Fruit fly (Drosophila melanogaster) whole organism, embryonic: Measurements from ENCODE around the gene LpR1.

Experiments used
- CG10267 ChIP-seq: fragments of 200-800 bp; sonication (Bioruptor generic); optimal IDR thresholded peaks from 2 replicates; lab custom pipeline; 2018; ENCODE audit warnings: missing biosample characterization, mild to moderate bottlenecking, missing genetic modification characterization, moderate library complexity
- CG10321 ChIP-seq: fragments of 200-800 bp; sonication (Bioruptor generic); IDR thresholded peaks from 2 replicates; pipeline ENCODE4 v1.3.6; 2022; ENCODE audit warnings: missing biosample characterization, missing genetic modification characterization
- CG13775 ChIP-seq: fragments of 200-800 bp; sonication (Bioruptor generic); optimal IDR thresholded peaks from 3 replicates; lab custom pipeline; 2017; ENCODE audit warnings: missing biosample characterization, mild to moderate bottlenecking, missing genetic modification characterization
- CG17328 ChIP-seq: fragments of 200-800 bp; sonication (Bioruptor generic); IDR thresholded peaks from 2 replicates; pipeline ENCODE4 v1.3.6; 2022; ENCODE audit warnings: missing biosample characterization, missing genetic modification characterization
- CG17359 ChIP-seq: fragments of 200-800 bp; sonication (Bioruptor generic); optimal IDR thresholded peaks from 3 replicates; lab custom pipeline; 2018; ENCODE audit warnings: missing biosample characterization, mild to moderate bottlenecking, missing genetic modification characterization, moderate library complexity
- CG17612 ChIP-seq: fragments of 200-800 bp; sonication (Bioruptor generic); IDR thresholded peaks from 2 replicates; pipeline ENCODE4 v1.3.6; 2022; ENCODE audit warnings: missing biosample characterization, missing genetic modification characterization
- CG18476 ChIP-seq: fragments of 200-800 bp; sonication (Bioruptor generic); optimal IDR thresholded peaks from 2 replicates; lab custom pipeline; 2016; ENCODE audit warnings: missing biosample characterization, mild to moderate bottlenecking, missing genetic modification characterization
- CG42726 ChIP-seq: fragments of 200-800 bp; sonication (Bioruptor generic); IDR thresholded peaks from 2 replicates; pipeline ENCODE4 v1.3.6; 2022; ENCODE audit warnings: missing biosample characterization, missing genetic modification characterization; ENCODE audit not compliant: partially characterized antibody
- CG4282 ChIP-seq: fragments of 200-800 bp; sonication (Bioruptor generic); optimal IDR thresholded peaks from 2 replicates; lab custom pipeline; 2016; ENCODE audit warnings: missing biosample characterization, missing genetic modification characterization
- CG4404 ChIP-seq: fragments of 200-800 bp; sonication (Bioruptor generic); IDR thresholded peaks from 2 replicates; pipeline ENCODE4 v1.3.6; 2022; ENCODE audit warnings: missing biosample characterization, missing genetic modification characterization
- Dll ChIP-seq: fragments of 200-800 bp; sonication (Bioruptor generic); IDR thresholded peaks from 4 replicates; pipeline ENCODE4 v1.3.6; 2022; ENCODE audit warnings: missing biosample characterization, missing genetic modification characterization; ENCODE audit not compliant: partially characterized antibody
- Dref ChIP-seq: fragments of 200-800 bp; sonication (Bioruptor generic); IDR thresholded peaks from 2 replicates; pipeline ENCODE4 v1.3.6; 2022; ENCODE audit warnings: missing biosample characterization, missing genetic modification characterization
- Eip74EF ChIP-seq, 2 experiments: fragments of 200-800 bp in 1 of 2; fragments of >200 bp in 1 of 2; sonication (Bioruptor generic) in 1 of 2; optimal IDR thresholded peaks; 2 replicates each; lab custom pipeline; 2017 to 2019; ENCODE audit warnings: missing biosample characterization in 2 of 2, missing genetic modification characterization in 2 of 2, mild to moderate bottlenecking in 1 of 2, moderate library complexity in 1 of 2
- Elba2 ChIP-seq: fragments of 200-800 bp; sonication (Bioruptor generic); optimal IDR thresholded peaks from 3 replicates; lab custom pipeline; 2016; ENCODE audit warnings: missing biosample characterization, missing genetic modification characterization
- HmgZ ChIP-seq: fragments of 200-800 bp; sonication (Bioruptor generic); optimal IDR thresholded peaks from 2 replicates; lab custom pipeline; 2018; ENCODE audit warnings: missing biosample characterization, mild to moderate bottlenecking, missing genetic modification characterization
- Hr3 ChIP-seq: fragments of 200-800 bp; sonication (Bioruptor generic); optimal IDR thresholded peaks from 3 replicates; lab custom pipeline; 2016; ENCODE audit warnings: missing biosample characterization, missing genetic modification characterization
- Hr51 ChIP-seq, 2 experiments: fragments of 200-800 bp; sonication (Bioruptor generic); optimal IDR thresholded peaks; 2 replicates in 1 of 2; 3 replicates in 1 of 2; lab custom pipeline; 2016 to 2018; ENCODE audit warnings: missing biosample characterization in 2 of 2, missing genetic modification characterization in 2 of 2, mild to moderate bottlenecking in 1 of 2, moderate library complexity in 1 of 2
- Hsf ChIP-seq: fragments of 200-800 bp; sonication (Bioruptor generic); optimal IDR thresholded peaks from 3 replicates; lab custom pipeline; 2016; ENCODE audit warnings: missing biosample characterization, missing genetic modification characterization
- Lim3 ChIP-seq: fragments of 200-800 bp; sonication (Bioruptor generic); IDR thresholded peaks from 2 replicates; pipeline ENCODE4 v1.3.6; 2022; ENCODE audit warnings: missing biosample characterization, missing genetic modification characterization
- NK7.1 ChIP-seq: fragments of 200-800 bp; sonication (Bioruptor generic); optimal IDR thresholded peaks from 3 replicates; lab custom pipeline; 2016; ENCODE audit warnings: missing biosample characterization, missing genetic modification characterization
- aop ChIP-seq: fragments of 200-800 bp; sonication (Bioruptor generic); IDR thresholded peaks from 2 replicates; pipeline ENCODE4 v1.3.6; 2022; ENCODE audit warnings: missing biosample characterization, missing genetic modification characterization
- bcd ChIP-seq: fragments of 200-800 bp; sonication (Bioruptor generic); optimal IDR thresholded peaks from 2 replicates; lab custom pipeline; 2017; ENCODE audit warnings: missing biosample characterization, mild to moderate bottlenecking, missing genetic modification characterization
- cg ChIP-seq: fragments of 200-800 bp; sonication (Bioruptor generic); optimal IDR thresholded peaks from 3 replicates; lab custom pipeline; 2019; ENCODE audit warnings: missing biosample characterization, mild to moderate bottlenecking, missing genetic modification characterization, moderate library complexity
- crp ChIP-seq, 2 experiments: fragments of 200-800 bp; sonication (Bioruptor generic); optimal IDR thresholded peaks; 2 replicates in 1 of 2; 3 replicates in 1 of 2; lab custom pipeline; 2017; ENCODE audit warnings: missing biosample characterization in 2 of 2, missing genetic modification characterization in 2 of 2, mild to moderate bottlenecking in 1 of 2, moderate library complexity in 1 of 2
- dati ChIP-seq: fragments of 200-800 bp; sonication (Bioruptor generic); IDR thresholded peaks from 2 replicates; pipeline ENCODE4 v1.3.6; 2022; ENCODE audit warnings: missing biosample characterization, missing genetic modification characterization
- ems ChIP-seq: fragments of 200-800 bp; sonication (Bioruptor generic); optimal IDR thresholded peaks from 3 replicates; lab custom pipeline; 2016; ENCODE audit warnings: missing biosample characterization, missing genetic modification characterization
- fd102C ChIP-seq: fragments of 200-800 bp; sonication (Bioruptor generic); optimal IDR thresholded peaks from 2 replicates; lab custom pipeline; 2018; ENCODE audit warnings: missing biosample characterization, mild to moderate bottlenecking, missing genetic modification characterization, moderate library complexity
- grau ChIP-seq: fragments of 200-800 bp; optimal IDR thresholded peaks from 3 replicates; lab custom pipeline; 2019; ENCODE audit warnings: missing biosample characterization, mild to moderate bottlenecking, missing genetic modification characterization, moderate library complexity
- gsb ChIP-seq: fragments of 200-800 bp; sonication (Bioruptor generic); IDR thresholded peaks from 2 replicates; pipeline ENCODE4 v1.3.6; 2022; ENCODE audit warnings: missing biosample characterization, missing genetic modification characterization
- mirr ChIP-seq: fragments of 200-800 bp; sonication (Bioruptor generic); optimal IDR thresholded peaks from 3 replicates; lab custom pipeline; 2018; ENCODE audit warnings: missing biosample characterization, mild to moderate bottlenecking, missing genetic modification characterization
- org-1 ChIP-seq: fragments of 200-800 bp; sonication (Bioruptor generic); optimal IDR thresholded peaks from 2 replicates; lab custom pipeline; 2017; ENCODE audit warnings: missing biosample characterization, missing genetic modification characterization
- pan ChIP-seq, 4 experiments: fragments of >200 bp in 3 of 4; fragments of 200-800 bp in 1 of 4; sonication (Bioruptor generic) in 1 of 4; optimal IDR thresholded peaks in 3 of 4; IDR thresholded peaks in 1 of 4; 2 replicates each; pipeline versions ENCODE4 v1.3.6 to Lab custom; 2017 to 2022; ENCODE audit warnings: missing biosample characterization in 2 of 4, missing genetic modification characterization in 2 of 4, mixed read lengths in 1 of 4
- prd ChIP-seq, 3 experiments: fragments of >200 bp in 2 of 3; fragments of 200-800 bp in 1 of 3; sonication (Bioruptor generic) in 1 of 3; optimal IDR thresholded peaks in 2 of 3; IDR thresholded peaks in 1 of 3; 2 replicates in 2 of 3; 3 replicates in 1 of 3; pipeline versions ENCODE4 v1.3.6 to Lab custom; 2017 to 2022; ENCODE audit warnings: missing biosample characterization in 1 of 3, missing genetic modification characterization in 1 of 3
- pum ChIP-seq: fragments of 200-800 bp; sonication (Bioruptor generic); optimal IDR thresholded peaks from 2 replicates; lab custom pipeline; 2016; ENCODE audit warnings: missing biosample characterization, missing genetic modification characterization
- seq ChIP-seq: fragments of 200-800 bp; sonication (Bioruptor generic); IDR thresholded peaks from 2 replicates; pipeline ENCODE4 v1.3.6; 2022; ENCODE audit warnings: missing biosample characterization, missing genetic modification characterization
- tna ChIP-seq: fragments of 200-800 bp; sonication (Bioruptor generic); IDR thresholded peaks from 2 replicates; pipeline ENCODE4 v1.3.6; 2022; ENCODE audit warnings: missing biosample characterization, missing genetic modification characterization; ENCODE audit not compliant: partially characterized antibody
- toy ChIP-seq: fragments of 200-800 bp; sonication (Bioruptor generic); IDR thresholded peaks from 2 replicates; pipeline ENCODE4 v1.3.6; 2022; ENCODE audit warnings: missing biosample characterization, missing genetic modification characterization
- wek ChIP-seq: fragments of 200-800 bp; sonication (Bioruptor generic); optimal IDR thresholded peaks from 3 replicates; lab custom pipeline; 2018; ENCODE audit warnings: missing biosample characterization, mild to moderate bottlenecking, missing genetic modification characterization, moderate library complexity
- zen2 ChIP-seq: fragments of 200-800 bp; sonication (Bioruptor generic); IDR thresholded peaks from 3 replicates; pipeline ENCODE4 v1.3.6; 2022; ENCODE audit warnings: missing biosample characterization, missing genetic modification characterization; ENCODE audit not compliant: partially characterized antibody

The LpR1 gene

dm6 chr3R:25737735-25738371 is 25.1 kb downstream of the LpR1 start (continued):
- TF ChIP-seq Hr3 (peak; percentile 90), fd102C (GFP tag; lab: Kevin White, UChicago) (no peak), Eip74EF (GFP tag; optimal IDR thresholded peaks at IDR 0.05; lab: Kevin White, UChicago) (peak in 1 of 2 experiments; percentile 90), seq (GFP tag; lab: Robert Waterston, UW) (peak; percentile 69), Lim3 (GFP tag; lab: Robert Waterston, UW) (peak; percentile 39; the same call in 1 of the 2 replicates), HmgZ (peak; percentile 86), CG42726 (GFP tag; lab: Robert Waterston, UW) (no peak), tna (no peak), crp (GFP tag; optimal IDR thresholded peaks at IDR 0.05; lab: Kevin White, UChicago) (peak in 1 of 2 experiments; percentile 44), gsb (GFP tag; lab: Robert Waterston, UW) (peak; percentile 58), CG4282 (GFP tag; lab: Kevin White, UChicago) (peak; percentile 79), dati (GFP tag; lab: Robert Waterston, UW) (peak; percentile 87), NK7.1 (GFP tag; lab: Kevin White, UChicago) (peak; percentile 90), CG4404 (GFP tag; lab: Robert Waterston, UW) (peak; percentile 71), pum (GFP tag; lab: Kevin White, UChicago) (peak; percentile 97), mirr (GFP tag; lab: Kevin White, UChicago) (no peak), toy (GFP tag; lab: Robert Waterston, UW) (peak; percentile 34; the same call in 1 of the 2 replicates), pan (optimal IDR thresholded peaks at IDR 0.05; lab: Kevin White, UChicago) (no peak), pan (GFP tag; optimal IDR thresholded peaks at IDR 0.05 in 1 of 2, IDR thresholded peaks at IDR 0.05 in 1 of 2) (peak in 1 of 2 experiments; percentile 83), ems (GFP tag; lab: Kevin White, UChicago) (peak; percentile 96), Elba2 (GFP tag; lab: Kevin White, UChicago) (no peak), Hsf (GFP tag; lab: Kevin White, UChicago) (peak; percentile 95), CG10321 (peak; percentile 49; the same call in 1 of the 2 replicates), CG10267 (peak; percentile 88), org-1 (GFP tag; lab: Kevin White, UChicago) (peak; percentile 84), grau (tag; lab: Kevin White, UChicago) (peak; percentile 87), CG17328 (peak; percentile 94), Dll (GFP tag; lab: Robert Waterston, UW) (no peak), prd (optimal IDR thresholded peaks at IDR 0.05; lab: Kevin White, UChicago) (no peak), prd (GFP tag; IDR thresholded peaks at IDR 0.05; lab: Robert Waterston, UW) (peak; percentile 93), CG13775 (GFP tag; lab: Kevin White, UChicago) (peak; percentile 78), Dref (GFP tag; lab: Robert Waterston, UW) (no peak), CG17612 (GFP tag; lab: Robert Waterston, UW) (peak; percentile 84), Hr51 (GFP tag; optimal IDR thresholded peaks at IDR 0.05; lab: Kevin White, UChicago) (peak; percentile 76 to 83), CG17359 (tag; lab: Kevin White, UChicago) (peak; percentile 95), bcd (peak; percentile 93), wek (GFP tag; lab: Kevin White, UChicago) (peak; percentile 67), aop (GFP tag; lab: Robert Waterston, UW) (peak; percentile 92), CG18476 (GFP tag; lab: Kevin White, UChicago) (peak; percentile 88), zen2 (GFP tag; lab: Robert Waterston, UW) (no peak), cg (GFP tag; lab: Kevin White, UChicago) (no peak)
